Worm (Caenorhabditis elegans): ENCODE results near the gene ril-1.

Gene ril-1

DNA sequence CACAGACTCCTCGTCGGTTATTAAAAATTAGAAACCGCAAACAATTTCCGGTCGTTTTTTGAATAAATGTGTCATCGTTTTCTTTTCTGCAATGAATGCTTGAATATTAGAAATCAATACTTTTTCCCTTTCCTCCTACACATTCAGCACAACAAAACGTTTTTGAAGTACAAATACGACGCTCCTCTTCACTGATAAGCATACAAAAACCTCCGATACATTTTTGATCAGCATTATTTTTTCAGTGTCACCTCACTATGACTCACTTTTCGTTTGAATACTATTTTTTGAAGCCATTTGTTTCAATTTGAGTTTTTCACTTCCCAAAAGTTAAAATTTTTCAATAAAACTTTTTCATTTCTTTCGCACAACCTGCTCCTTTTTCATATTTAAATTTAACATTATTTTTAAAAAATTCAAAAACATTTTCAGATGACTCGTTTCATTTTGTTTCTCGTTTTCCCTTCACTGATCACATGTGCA lies 41.2 kb downstream of the ril-1 start, which contains the start of gene R02D5.3:
TSS of gene R02D5.3 (plus strand) at position 433 of the 483 bp plus-strand sequence.
- TF ChIP-seq elt-3 (tag; optimal IDR thresholded peaks at IDR 0.05) (no peak), elt-2 (tag; optimal IDR thresholded peaks at IDR 0.05) (peak; percentile 34)

DNA sequence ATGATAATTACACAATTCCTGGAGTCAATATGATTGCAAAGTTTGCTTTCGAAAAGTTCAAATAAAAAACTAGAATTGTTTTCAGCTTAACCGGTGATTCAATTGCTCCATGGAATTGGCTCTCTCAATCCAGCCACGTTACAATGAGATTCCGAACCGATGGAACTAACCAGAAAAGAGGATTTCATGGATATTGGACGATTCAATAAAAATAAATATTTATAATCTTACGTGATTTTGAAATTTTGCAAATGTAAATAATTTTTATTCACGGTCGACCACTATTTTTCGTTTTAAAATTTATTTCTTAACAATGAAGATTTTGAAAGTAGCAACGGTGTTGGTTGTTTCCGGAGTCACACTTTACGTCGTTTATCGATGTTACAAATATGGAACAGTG lies 41.9 kb downstream of the ril-1 start, which contains the start of gene R02D5.10:
TSS of gene R02D5.10 (plus strand) at position 301 of the 400 bp plus-strand sequence.
- TF ChIP-seq C04F5.9 (tag; optimal IDR thresholded peaks at IDR 0.05) (no peak), nhr-47 (tag; optimal IDR thresholded peaks at IDR 0.05) (no peak), tbx-2 (tag; optimal IDR thresholded peaks at IDR 0.05) (no peak), lir-3 (tag; optimal IDR thresholded peaks at IDR 0.05; ENCODE audit: poor library complexity) (no peak), elt-2 (tag; optimal IDR thresholded peaks at IDR 0.05) (no peak), rnt-1 (tag; optimal IDR thresholded peaks at IDR 0.05) (no peak), snpc-4 (tag; optimal IDR thresholded peaks at IDR 0.05) (no peak), ztf-11 (tag; optimal IDR thresholded peaks at IDR 0.05) (no peak), zip-4 (GFP tag; optimal IDR thresholded peaks at IDR 0.05) (no peak), snu-23 (GFP tag; optimal IDR thresholded peaks at IDR 0.05) (no peak), mep-1 (tag; optimal IDR thresholded peaks at IDR 0.05) (no peak), xbp-1 (tag; optimal IDR thresholded peaks at IDR 0.05) (no peak), irx-1 (tag; optimal IDR thresholded peaks at IDR 0.05) (no peak), nhr-77 (tag; optimal IDR thresholded peaks at IDR 0.05) (no peak), dsc-1 (tag; optimal IDR thresholded peaks at IDR 0.05) (no peak), nhr-12 (tag; optimal IDR thresholded peaks at IDR 0.05) (no peak), isw-1 (GFP tag; IDR thresholded peaks at IDR 0.05) (no peak), dpl-1 (GFP tag; optimal IDR thresholded peaks at IDR 0.05) (no peak)

DNA sequence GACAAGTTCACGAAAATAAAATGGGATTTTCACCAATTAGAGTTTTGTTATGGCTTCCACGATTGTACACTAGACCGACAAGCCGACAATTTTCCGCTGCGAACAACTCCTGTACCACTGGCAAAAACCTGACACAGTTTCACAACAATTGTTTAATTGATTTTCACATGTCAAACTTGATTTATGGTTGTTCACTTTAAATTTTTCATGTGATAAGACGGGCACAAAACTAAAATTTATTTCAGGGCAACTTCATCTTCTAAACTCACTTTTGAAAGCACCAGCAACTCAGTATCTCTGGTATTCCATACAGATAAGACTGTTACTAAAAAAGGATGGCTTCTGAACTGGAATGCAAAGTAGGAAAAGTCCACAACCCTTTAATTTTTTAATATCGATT lies 42.5 kb downstream of the ril-1 start, which contains the start of gene R02D5.7:
TSS of gene R02D5.7 (minus strand) at position 101 of the 400 bp plus-strand sequence.
- no peak for TF ChIP-seq lir-3 (tag; optimal IDR thresholded peaks at IDR 0.05; ENCODE audit: poor library complexity)
- TF ChIP-seq rnt-1 (tag; optimal IDR thresholded peaks at IDR 0.05) = no peak
- TF ChIP-seq nhr-19 (GFP tag; conservative IDR thresholded peaks at IDR 0.05) = no peak
- TF ChIP-seq pag-3 (tag; optimal IDR thresholded peaks at IDR 0.05; ENCODE audit: borderline replicate concordance, insufficient read depth) = no peak
- no peak for TF ChIP-seq nhr-237 (tag; optimal IDR thresholded peaks at IDR 0.05)
- TF ChIP-seq swsn-7 (tag; optimal IDR thresholded peaks at IDR 0.05) = no peak
- TF ChIP-seq isw-1 (GFP tag; IDR thresholded peaks at IDR 0.05) = no peak
- TF ChIP-seq sptf-1 (tag; optimal IDR thresholded peaks at IDR 0.05) = no peak
- no peak for TF ChIP-seq C16A3.4 (tag; optimal IDR thresholded peaks at IDR 0.05)
- no peak for TF ChIP-seq sup-37 (GFP tag; optimal IDR thresholded peaks at IDR 0.05)
- no peak for TF ChIP-seq Y116A8C.19 (tag; optimal IDR thresholded peaks at IDR 0.05; ENCODE audit: borderline replicate concordance)
- no peak for TF ChIP-seq C34B4.2 (tag; optimal IDR thresholded peaks at IDR 0.05)
- TF ChIP-seq unc-86 (tag; optimal IDR thresholded peaks at IDR 0.05) = no peak
- TF ChIP-seq nhr-20 (tag; optimal IDR thresholded peaks at IDR 0.05) = no peak
- TF ChIP-seq tbx-2 (tag; optimal IDR thresholded peaks at IDR 0.05) = no peak
- TF ChIP-seq F16B12.6 (tag; optimal IDR thresholded peaks at IDR 0.05) = no peak
- no peak for TF ChIP-seq grh-1 (GFP tag; IDR thresholded peaks at IDR 0.05)
- TF ChIP-seq lin-35 (GFP tag; optimal IDR thresholded peaks at IDR 0.05) = no peak
- no peak for TF ChIP-seq unc-98 (GFP tag; IDR thresholded peaks at IDR 0.05)

DNA sequence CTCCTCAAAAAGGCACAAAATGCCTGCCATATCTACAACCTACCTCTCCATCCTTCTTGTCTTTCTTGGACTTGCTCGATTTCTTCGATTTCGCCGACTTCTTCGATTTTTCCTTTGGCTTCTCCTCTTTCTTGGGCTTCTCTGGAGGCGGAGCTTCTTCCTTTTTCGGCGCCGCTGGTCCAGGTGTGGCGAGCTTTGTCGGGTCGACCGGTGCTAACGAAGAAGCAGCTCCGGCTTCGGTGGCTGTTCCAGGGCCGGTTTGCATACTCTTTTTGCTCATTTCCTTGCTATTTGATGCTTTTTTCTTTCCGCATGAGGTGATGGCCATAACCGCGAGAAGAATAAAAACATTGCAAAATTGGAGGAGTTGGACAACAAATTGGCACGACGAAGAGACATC lies 43.4 kb downstream of the ril-1 start:
- TF ChIP-seq swsn-7 (tag; optimal IDR thresholded peaks at IDR 0.05) = no peak
- no peak for TF ChIP-seq ztf-4 (tag; optimal IDR thresholded peaks at IDR 0.05)

DNA sequence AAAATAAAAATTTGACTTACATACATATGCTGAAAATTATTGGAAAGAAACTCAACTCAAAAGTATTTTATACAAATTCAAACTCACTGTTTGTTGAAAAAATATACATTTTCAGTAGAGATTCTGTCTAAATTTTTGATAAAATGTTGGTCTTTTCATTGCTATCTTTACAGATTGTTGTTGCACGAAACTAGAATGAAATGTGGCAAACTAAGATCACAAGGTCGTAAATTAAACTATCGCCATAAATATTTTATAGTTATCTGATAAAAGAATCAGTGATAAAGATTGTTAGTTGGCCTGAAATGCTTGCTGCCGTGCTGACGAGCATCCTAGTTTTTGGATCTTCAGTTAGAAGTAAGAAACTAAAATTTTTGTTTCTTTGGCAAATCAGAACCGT lies 45.0 kb downstream of the ril-1 start, which contains the start of gene clec-55:
TSS of gene clec-55 (plus strand) at position 301 of the 400 bp plus-strand sequence.
- TF ChIP-seq grh-1 (GFP tag; IDR thresholded peaks at IDR 0.05) (no peak), elt-3 (tag; optimal IDR thresholded peaks at IDR 0.05) (no peak), elt-2 (tag; optimal IDR thresholded peaks at IDR 0.05) (peak; percentile 40), tlp-1 (tag; optimal IDR thresholded peaks at IDR 0.05) (no peak), blmp-1 (tag; optimal IDR thresholded peaks at IDR 0.05) (no peak), ces-1 (GFP tag; optimal IDR thresholded peaks at IDR 0.05) (no peak), dsc-1 (tag; optimal IDR thresholded peaks at IDR 0.05) (no peak)

Measured in whole organism, L1 larva.